Fruit fly (Drosophila melanogaster): ENCODE results near the gene ear.

Gene ear

DNA sequence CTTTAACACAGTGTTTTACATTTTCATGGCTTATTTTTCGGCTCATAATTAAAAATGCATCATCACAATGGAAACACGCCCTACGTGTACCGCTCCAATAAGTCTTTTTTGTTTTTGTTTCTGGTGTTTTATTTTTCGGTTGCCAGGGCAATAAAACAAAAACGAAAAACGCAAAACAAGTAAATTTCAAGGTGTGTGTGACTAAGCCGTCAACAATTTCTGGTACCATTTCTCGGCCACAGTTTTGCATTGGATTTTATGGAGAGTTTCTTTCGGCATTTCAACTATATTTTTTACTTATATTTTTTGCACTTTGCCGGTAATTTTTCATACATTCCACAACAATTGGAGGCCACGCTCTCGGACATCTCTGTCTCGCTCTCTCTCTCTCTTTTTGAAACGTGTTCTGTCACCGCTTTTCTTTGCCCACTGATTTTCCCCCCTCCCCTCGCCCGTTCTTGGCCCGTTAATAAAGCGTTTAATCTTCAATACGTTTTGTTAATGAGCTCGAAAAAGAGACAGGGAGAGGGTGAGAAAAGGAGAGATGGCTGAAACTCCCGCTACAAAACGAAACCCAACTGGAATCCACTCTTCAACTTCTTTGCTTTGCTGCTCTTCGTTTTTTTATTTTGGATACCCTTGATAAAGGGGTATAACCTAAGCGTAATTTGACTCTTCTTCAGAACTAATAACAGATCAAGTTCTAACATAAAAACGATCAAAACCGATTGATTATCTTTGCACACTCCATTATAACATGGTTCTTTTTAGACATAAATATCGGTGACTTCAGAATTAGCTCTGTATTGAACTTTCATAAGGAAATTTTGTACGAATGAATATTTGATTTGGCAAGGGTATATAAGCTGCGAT is 27.3 kb upstream of the ear start (continued):
- TF ChIP-seq D (optimal IDR thresholded peaks at IDR 0.05) (no peak), D (GFP tag; optimal IDR thresholded peaks at IDR 0.05) (no peak), exex (tag; optimal IDR thresholded peaks at IDR 0.05) (no peak), hth (optimal IDR thresholded peaks at IDR 0.05) (no peak), HLH3B (GFP tag; IDR thresholded peaks at IDR 0.05) (0 out of 2 replicates have a peak, but pooled peaks have one; percentile 15), CG1233 (GFP tag; optimal IDR thresholded peaks at IDR 0.05) (no peak), Hr39 (optimal IDR thresholded peaks at IDR 0.05) (no peak), Oli (tag; optimal IDR thresholded peaks at IDR 0.05) (no peak), sc (optimal IDR thresholded peaks at IDR 0.05) (no peak), sc (GFP tag; optimal IDR thresholded peaks at IDR 0.05) (no peak), CG10979 (tag; optimal IDR thresholded peaks at IDR 0.05) (peak; percentile 25), CG9215 (GFP tag; IDR thresholded peaks at IDR 0.05) (no peak), CG30020 (tag; optimal IDR thresholded peaks at IDR 0.05) (no peak), kni (GFP tag; optimal IDR thresholded peaks at IDR 0.05) (no peak), CG15696 (tag; optimal IDR thresholded peaks at IDR 0.05) (no peak), CG17802 (tag; optimal IDR thresholded peaks at IDR 0.05) (no peak), Sox100B (GFP tag; optimal IDR thresholded peaks at IDR 0.05) (peak; percentile 29), CG3847 (GFP tag; IDR thresholded peaks at IDR 0.05) (no peak), dysf (GFP tag; IDR thresholded peaks at IDR 0.05) (no peak), CG18476 (GFP tag; optimal IDR thresholded peaks at IDR 0.05) (no peak), CG6813 (GFP tag; optimal IDR thresholded peaks at IDR 0.05) (no peak), CG2712 (tag; optimal IDR thresholded peaks at IDR 0.05) (no peak), CoRest (tag; optimal IDR thresholded peaks at IDR 0.05) (peak; percentile 0), tgo (GFP tag; IDR thresholded peaks at IDR 0.05) (no peak), CG2129 (GFP tag; IDR thresholded peaks at IDR 0.05; ENCODE audit: partially characterized antibody) (no peak), Xrp1 (GFP tag; IDR thresholded peaks at IDR 0.05) (no peak), Meics (GFP tag; optimal IDR thresholded peaks at IDR 0.05) (peak; percentile 33), CG14014 (GFP tag; IDR thresholded peaks at IDR 0.05) (no peak), jing (GFP tag; optimal IDR thresholded peaks at IDR 0.05) (no peak), sisA (GFP tag; IDR thresholded peaks at IDR 0.05) (no peak), CG7271 (tag; optimal IDR thresholded peaks at IDR 0.05) (no peak), ro (GFP tag; IDR thresholded peaks at IDR 0.05) (no peak), CG9609 (GFP tag; optimal IDR thresholded peaks at IDR 0.05) (no peak), CG5245 (GFP tag; optimal IDR thresholded peaks at IDR 0.05) (no peak), stwl (tag; optimal IDR thresholded peaks at IDR 0.05) (no peak), dati (GFP tag; IDR thresholded peaks at IDR 0.05) (no peak), CG8944 (GFP tag; optimal IDR thresholded peaks at IDR 0.05) (no peak), Atf6 (GFP tag; IDR thresholded peaks at IDR 0.05) (no peak), Side (GFP tag; optimal IDR thresholded peaks at IDR 0.05) (no peak), CG7963 (GFP tag; IDR thresholded peaks at IDR 0.05; ENCODE audit: partially characterized antibody) (no peak), h (optimal IDR thresholded peaks at IDR 0.05) (no peak), CG6175 (GFP tag; IDR thresholded peaks at IDR 0.05) (no peak), CG2120 (GFP tag; optimal IDR thresholded peaks at IDR 0.05) (peak; percentile 45), maf-S (GFP tag; optimal IDR thresholded peaks at IDR 0.05) (no peak), fu2 (GFP tag; optimal IDR thresholded peaks at IDR 0.05) (no peak), CG34376 (GFP tag; optimal IDR thresholded peaks at IDR 0.05) (no peak), ERR (GFP tag; optimal IDR thresholded peaks at IDR 0.05) (no peak), Atf-2 (GFP tag; optimal IDR thresholded peaks at IDR 0.05) (no peak), bsh (GFP tag; optimal IDR thresholded peaks at IDR 0.05) (no peak), CG18599 (GFP tag; optimal IDR thresholded peaks at IDR 0.05) (peak; percentile 31), wdn (GFP tag; IDR thresholded peaks at IDR 0.05) (no peak)
